Worm (Caenorhabditis elegans) whole organism, early embryonic: ENCODE data around the gene mig-13.

Experiments
- B0310.2 ChIP-seq: sonication (generic microtip); optimal IDR thresholded peaks from 2 replicates; lab custom pipeline; 2016; ENCODE audit warnings: mild to moderate bottlenecking, missing genetic modification characterization, missing compliant biosample characterization
- F13C5.2 ChIP-seq: sonication (generic microtip); optimal IDR thresholded peaks from 2 replicates; lab custom pipeline; 2017; ENCODE audit warnings: mild to moderate bottlenecking, missing genetic modification characterization, inconsistent platforms, missing compliant biosample characterization
- ama-1 ChIP-seq: fragments of 150-350 bp; optimal IDR thresholded peaks from 2 replicates; lab custom pipeline; 2014
- flt-1 ChIP-seq: fragments of 200-800 bp; sonication (Bioruptor generic); IDR thresholded peaks from 2 replicates; pipeline ENCODE4 v1.3.6; 2022; ENCODE audit warnings: missing genetic modification characterization, missing compliant biosample characterization
- sea-1 ChIP-seq: fragments of 200-800 bp; sonication (Bioruptor generic); conservative IDR thresholded peaks from 2 replicates; pipeline ENCODE4 v1.3.6; 2022; ENCODE audit warnings: missing genetic modification characterization, missing compliant biosample characterization
- tbx-37 ChIP-seq: fragments of 200-800 bp; sonication (Bioruptor generic); conservative IDR thresholded peaks from 2 replicates; pipeline ENCODE4 v1.3.6; 2022; ENCODE audit warnings: missing genetic modification reagents, missing genetic modification characterization, missing compliant biosample characterization

DNA sequence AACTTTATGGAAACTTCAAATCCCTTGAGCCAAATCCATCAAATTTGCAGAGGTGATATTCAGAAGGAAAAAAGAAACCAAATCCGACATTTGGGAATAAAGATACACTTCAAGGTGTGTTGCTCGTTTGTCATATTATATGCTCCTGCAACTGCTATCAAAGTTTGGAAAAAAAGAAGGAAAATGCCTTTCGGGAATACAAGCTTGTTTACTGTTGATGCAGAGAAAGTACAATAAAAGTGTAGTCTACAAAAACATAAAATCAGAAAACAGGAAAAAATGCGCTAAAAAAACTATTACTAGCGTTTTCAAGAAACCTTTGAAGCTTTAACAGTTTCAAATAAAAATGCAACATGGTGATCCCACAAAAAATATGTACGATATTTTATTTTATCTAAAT is 9.3 kb downstream of the mig-13 start:
- TF ChIP-seq sea-1 (GFP tag; lab: Robert Waterston, UW) (no peak), B0310.2 (tag; lab: Kevin White, UChicago) (no peak), F13C5.2 (no peak), tbx-37 (GFP tag; lab: Robert Waterston, UW) (no peak), ama-1 (no peak), flt-1 (GFP tag; lab: Robert Waterston, UW) (no peak)
